Worm (Caenorhabditis elegans) whole organism, young adult: ENCODE measurements around the gene R53.5.

Experiments
- B0336.3 ChIP-seq: fragments of 200-800 bp; sonication (Bioruptor generic); IDR thresholded peaks from 2 replicates; pipeline ENCODE4 v1.3.6; 2022; ENCODE audit warnings: missing genetic modification characterization, missing compliant biosample characterization
- C06A6.2 ChIP-seq: fragments of 200-800 bp; sonication (Bioruptor generic); conservative IDR thresholded peaks from 2 replicates; pipeline ENCODE4 v1.3.6; 2022; ENCODE audit warnings: missing genetic modification characterization, missing compliant biosample characterization
- C17E4.6 ChIP-seq: fragments of 200-800 bp; sonication (Bioruptor generic); IDR thresholded peaks from 2 replicates; pipeline ENCODE4 v1.3.6; 2022; ENCODE audit warnings: missing genetic modification reagents, missing genetic modification characterization, missing compliant biosample characterization
- D2030.7 ChIP-seq: fragments of 200-800 bp; sonication (Bioruptor generic); IDR thresholded peaks from 2 replicates; pipeline ENCODE4 v1.3.6; 2022; ENCODE audit warnings: missing genetic modification reagents, missing genetic modification characterization, missing compliant biosample characterization
- F33H1.4 ChIP-seq: fragments of 200-800 bp; sonication (Bioruptor generic); IDR thresholded peaks from 2 replicates; pipeline ENCODE4 v1.3.6; 2022; ENCODE audit warnings: missing genetic modification reagents, missing genetic modification characterization, missing compliant biosample characterization
- F37B4.10 ChIP-seq: fragments of 200-800 bp; sonication (Bioruptor generic); IDR thresholded peaks from 2 replicates; pipeline ENCODE4 v1.3.6; 2022; ENCODE audit warnings: missing genetic modification characterization, missing compliant biosample characterization
- F49E8.2 ChIP-seq: sonication (generic microtip); optimal IDR thresholded peaks from 3 replicates; lab custom pipeline; 2017; ENCODE audit warnings: missing genetic modification characterization, mild to moderate bottlenecking, missing compliant biosample characterization, antibody characterized with exemption, moderate library complexity; ENCODE audit not compliant: insufficient read depth
- T07F8.4 ChIP-seq: sonication (generic microtip); optimal IDR thresholded peaks from 2 replicates; lab custom pipeline; 2016; ENCODE audit warnings: mild to moderate bottlenecking, missing genetic modification characterization, moderate library complexity, missing compliant biosample characterization
- T26A5.8 ChIP-seq: sonication (generic microtip); optimal IDR thresholded peaks from 2 replicates; lab custom pipeline; 2016; ENCODE audit warnings: missing genetic modification characterization, missing compliant biosample characterization
- Y53G8AR.9 ChIP-seq: fragments of 200-800 bp; sonication (Bioruptor generic); conservative IDR thresholded peaks from 2 replicates; pipeline ENCODE4 v1.3.6; 2022; ENCODE audit warnings: missing genetic modification reagents, missing genetic modification characterization, missing compliant biosample characterization
- Y56A3A.18 ChIP-seq: fragments of 200-800 bp; sonication (Bioruptor generic); IDR thresholded peaks from 2 replicates; pipeline ENCODE4 v1.3.6; 2022; ENCODE audit warnings: missing genetic modification reagents, missing genetic modification characterization, missing compliant biosample characterization
- akir-1 ChIP-seq: fragments of 200-800 bp; sonication (Bioruptor generic); optimal IDR thresholded peaks from 2 replicates; lab custom pipeline; 2018; ENCODE audit warnings: mild to moderate bottlenecking, missing genetic modification characterization, moderate library complexity, missing compliant biosample characterization
- atf-7 ChIP-seq: sonication (generic microtip); optimal IDR thresholded peaks from 2 replicates; lab custom pipeline; 2017; ENCODE audit warnings: mild to moderate bottlenecking, missing genetic modification characterization, missing compliant biosample characterization
- attf-5 ChIP-seq: fragments of 200-800 bp; sonication (Bioruptor generic); optimal IDR thresholded peaks from 2 replicates; lab custom pipeline; 2018; ENCODE audit warnings: mild to moderate bottlenecking, missing genetic modification characterization, missing compliant biosample characterization
- bed-2 ChIP-seq: fragments of 200-800 bp; sonication (Bioruptor generic); IDR thresholded peaks from 2 replicates; pipeline ENCODE4 v1.3.6; 2022; ENCODE audit warnings: missing genetic modification reagents, missing genetic modification characterization, missing compliant biosample characterization
- cebp-1 ChIP-seq, 2 experiments: fragments of 200-800 bp in 1 of 2; sonication (Bioruptor generic) in 1 of 2; sonication (generic microtip) in 1 of 2; IDR thresholded peaks in 1 of 2; optimal IDR thresholded peaks in 1 of 2; 2 replicates each; pipeline versions ENCODE4 v1.3.6 to Lab custom; 2017 to 2022; ENCODE audit warnings: missing compliant biosample characterization in 2 of 2, missing genetic modification characterization in 2 of 2, mild to moderate bottlenecking in 1 of 2, missing genetic modification reagents in 1 of 2, moderate library complexity in 1 of 2
- ceh-58 ChIP-seq: fragments of 200-800 bp; sonication (Bioruptor generic); IDR thresholded peaks from 2 replicates; pipeline ENCODE4 v1.3.6; 2022; ENCODE audit warnings: missing genetic modification characterization, missing compliant biosample characterization
- ceh-79 ChIP-seq: sonication (generic microtip); optimal IDR thresholded peaks from 2 replicates; lab custom pipeline; 2017; ENCODE audit warnings: mild to moderate bottlenecking, missing genetic modification characterization, missing compliant biosample characterization
- ceh-91 ChIP-seq: fragments of 200-800 bp; sonication (Bioruptor generic); IDR thresholded peaks from 2 replicates; pipeline ENCODE4 v1.3.6; 2022; ENCODE audit warnings: missing genetic modification reagents, missing genetic modification characterization, missing compliant biosample characterization
- dpff-1 ChIP-seq: sonication (generic microtip); optimal IDR thresholded peaks from 2 replicates; lab custom pipeline; 2017; ENCODE audit warnings: mild to moderate bottlenecking, missing genetic modification characterization, missing compliant biosample characterization
- ekl-4 ChIP-seq: fragments of 200-800 bp; sonication (Bioruptor generic); IDR thresholded peaks from 2 replicates; pipeline ENCODE4 v1.3.6; 2022; ENCODE audit warnings: missing genetic modification reagents, missing genetic modification characterization, missing compliant biosample characterization
- him-1 ChIP-seq: sonication (generic microtip); optimal IDR thresholded peaks from 2 replicates; lab custom pipeline; 2016; ENCODE audit warnings: missing genotype, missing genetic modification reagents, missing genetic modification characterization, missing compliant biosample characterization
- hlh-26 ChIP-seq: fragments of 200-800 bp; sonication (Bioruptor generic); conservative IDR thresholded peaks from 2 replicates; pipeline ENCODE4 v1.3.6; 2022; ENCODE audit warnings: missing genetic modification reagents, missing genetic modification characterization, missing compliant biosample characterization
- hmg-20 ChIP-seq: fragments of 200-800 bp; sonication (Bioruptor generic); IDR thresholded peaks from 2 replicates; pipeline ENCODE4 v1.3.6; 2022; ENCODE audit warnings: missing genetic modification reagents, missing genetic modification characterization, missing compliant biosample characterization
- lin-26 ChIP-seq: fragments of 200-800 bp; sonication (Bioruptor generic); IDR thresholded peaks from 2 replicates; pipeline ENCODE4 v1.3.6; 2022; ENCODE audit warnings: missing genetic modification reagents, missing genetic modification characterization, missing compliant biosample characterization
- lin-40 ChIP-seq: sonication (generic microtip); optimal IDR thresholded peaks from 2 replicates; lab custom pipeline; 2016; ENCODE audit warnings: missing genetic modification characterization, mild to moderate bottlenecking, missing compliant biosample characterization, missing genotype, missing genetic modification reagents
- mel-28 ChIP-seq: sonication (generic microtip); optimal IDR thresholded peaks from 2 replicates; lab custom pipeline; 2016; ENCODE audit warnings: borderline replicate concordance, mild to moderate bottlenecking, missing genetic modification characterization, missing compliant biosample characterization
- mes-4 ChIP-seq: sonication (generic microtip); optimal IDR thresholded peaks from 2 replicates; lab custom pipeline; 2016; ENCODE audit warnings: missing genotype, missing genetic modification characterization, missing compliant biosample characterization
- nfya-2 ChIP-seq: fragments of 200-800 bp; sonication (Bioruptor generic); IDR thresholded peaks from 2 replicates; pipeline ENCODE4 v1.3.6; 2022; ENCODE audit warnings: missing genetic modification reagents, missing genetic modification characterization, missing compliant biosample characterization
- nfyb-1 ChIP-seq: fragments of 200-800 bp; sonication (Bioruptor generic); IDR thresholded peaks from 2 replicates; pipeline ENCODE4 v1.3.6; 2022; ENCODE audit warnings: missing genetic modification reagents, missing genetic modification characterization, missing compliant biosample characterization
- nhr-120 ChIP-seq: fragments of 200-800 bp; sonication (Bioruptor generic); IDR thresholded peaks from 2 replicates; pipeline ENCODE4 v1.3.6; 2022; ENCODE audit warnings: missing genetic modification characterization, missing compliant biosample characterization
- pbrm-1 ChIP-seq: fragments of 200-800 bp; sonication (Bioruptor generic); IDR thresholded peaks from 2 replicates; pipeline ENCODE4 v1.3.6; 2022; ENCODE audit warnings: missing genetic modification reagents, missing genetic modification characterization, missing compliant biosample characterization
- rec-8 ChIP-seq, 2 experiments: sonication (generic microtip); optimal IDR thresholded peaks; 2 replicates each; lab custom pipeline; 2016; ENCODE audit warnings: mild to moderate bottlenecking in 2 of 2, missing genetic modification characterization in 2 of 2, missing genetic modification reagents in 2 of 2, missing genotype in 2 of 2, missing biosample characterization in 1 of 2, missing compliant biosample characterization in 1 of 2, moderate library complexity in 1 of 2
- repo-1 ChIP-seq: sonication (generic microtip); optimal IDR thresholded peaks from 2 replicates; lab custom pipeline; 2017; ENCODE audit warnings: mild to moderate bottlenecking, missing genetic modification characterization, missing compliant biosample characterization
- rpc-1 ChIP-seq, 2 experiments: fragments of 150-350 bp in 1 of 2; sonication (generic microtip) in 1 of 2; optimal IDR thresholded peaks; 2 replicates each; lab custom pipeline; 2014 to 2018; ENCODE audit warnings: missing biosample characterization in 1 of 2, missing genetic modification characterization in 1 of 2, missing genetic modification reagents in 1 of 2, missing genotype in 1 of 2
- sdz-38 ChIP-seq: sonication (generic microtip); optimal IDR thresholded peaks from 2 replicates; lab custom pipeline; 2016; ENCODE audit warnings: missing genotype, missing genetic modification characterization, missing compliant biosample characterization
- sea-2 ChIP-seq: fragments of 200-800 bp; sonication (Bioruptor generic); IDR thresholded peaks from 2 replicates; pipeline ENCODE4 v1.3.6; 2022; ENCODE audit warnings: missing genetic modification characterization, missing compliant biosample characterization
- snpc-1.1 ChIP-seq: sonication (generic microtip); optimal IDR thresholded peaks from 2 replicates; lab custom pipeline; 2017; ENCODE audit warnings: missing genetic modification characterization, mild to moderate bottlenecking, missing compliant biosample characterization, antibody characterized with exemption, moderate library complexity, missing genotype, missing genetic modification reagents; ENCODE audit not compliant: insufficient read depth
- tlf-1 ChIP-seq: fragments of 200-800 bp; sonication (Bioruptor generic); optimal IDR thresholded peaks from 2 replicates; lab custom pipeline; 2018; ENCODE audit warnings: mild to moderate bottlenecking, missing genetic modification characterization, missing compliant biosample characterization
- unc-62 ChIP-seq: fragments of 150-350 bp; optimal IDR thresholded peaks from 2 replicates; lab custom pipeline; 2014; ENCODE audit warnings: missing biosample characterization, missing genetic modification reagents, missing genetic modification characterization
- xnd-1 ChIP-seq: sonication (generic microtip); optimal IDR thresholded peaks from 2 replicates; lab custom pipeline; 2016; ENCODE audit warnings: missing genotype, missing genetic modification reagents, missing genetic modification characterization, missing compliant biosample characterization
- zfh-2 ChIP-seq: fragments of 200-800 bp; sonication (Bioruptor generic); conservative IDR thresholded peaks from 2 replicates; pipeline ENCODE4 v1.3.6; 2022; ENCODE audit warnings: missing genetic modification reagents, missing genetic modification characterization, missing compliant biosample characterization
- ztf-26 ChIP-seq: sonication (generic microtip); optimal IDR thresholded peaks from 2 replicates; lab custom pipeline; 2017; ENCODE audit warnings: missing genetic modification characterization, missing compliant biosample characterization
- ztf-3 ChIP-seq: fragments of 200-800 bp; sonication (Bioruptor generic); optimal IDR thresholded peaks from 2 replicates; lab custom pipeline; 2018; ENCODE audit warnings: mild to moderate bottlenecking, missing genetic modification characterization, missing compliant biosample characterization

Gene R53.5

DNA sequence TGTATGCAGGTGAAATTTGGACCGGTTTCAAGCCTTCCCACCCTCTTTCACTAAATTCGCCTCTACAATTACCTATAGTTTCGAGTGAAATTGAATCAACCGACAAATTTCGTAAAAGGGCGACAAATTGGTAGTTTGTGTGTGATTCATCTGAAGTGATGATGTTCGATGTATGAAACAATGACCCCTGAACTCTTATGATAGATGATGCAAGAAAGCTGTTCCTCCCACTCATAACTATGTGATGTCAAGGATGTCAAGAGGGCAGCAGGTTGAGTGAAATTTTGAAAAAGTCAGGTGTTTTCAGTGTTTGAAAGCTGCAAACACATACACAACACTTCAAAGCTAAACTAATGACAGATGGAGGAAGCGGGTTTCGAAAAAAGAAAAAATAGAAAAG is 42.2 kb upstream of the R53.5 start:
- TF ChIP-seq cebp-1 (GFP tag; IDR thresholded peaks at IDR 0.05; lab: Robert Waterston, UW) (no peak), cebp-1 (tag; optimal IDR thresholded peaks at IDR 0.05; lab: Kevin White, UChicago) (peak; percentile 5), Y56A3A.18 (0 out of 2 replicates have a peak, but pooled peaks have one; percentile 16), mel-28 (no peak), F37B4.10 (GFP tag; lab: Robert Waterston, UW) (no peak)
- TF ChIP-seq, all 124 proteins: peak for 2

DNA sequence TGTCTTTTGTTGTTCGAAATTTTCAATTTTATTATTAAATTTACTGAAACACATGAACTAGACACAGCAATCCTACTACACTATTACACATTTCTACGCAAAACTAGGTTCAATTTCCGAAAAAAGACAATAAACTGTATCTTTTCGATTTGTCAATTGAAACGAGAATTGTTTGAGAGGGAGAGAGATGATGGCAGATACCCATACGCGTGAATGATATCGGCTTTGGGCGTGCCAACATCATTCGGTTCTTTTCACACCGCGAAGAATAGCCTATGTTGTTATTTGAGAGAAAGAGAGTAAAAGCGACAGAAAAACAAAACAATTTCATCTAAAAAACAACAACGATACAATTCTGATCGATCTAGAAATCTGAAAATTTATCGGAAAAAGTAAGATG is 41.4 kb upstream of the R53.5 start:
- TF ChIP-seq C06A6.2 (GFP tag; lab: Robert Waterston, UW) (no peak), D2030.7 (no peak), T26A5.8 (tag; lab: Kevin White, UChicago) (no peak), akir-1 (GFP tag; lab: Kevin White, UChicago) (no peak), lin-40 (no peak), rpc-1 (optimal IDR thresholded peaks at IDR 0.05; lab: Kevin White, UChicago) (no peak), rpc-1 (tag; optimal IDR thresholded peaks at IDR 0.05; lab: Kevin White, UChicago) (no peak), hmg-20 (no peak), zfh-2 (GFP tag; lab: Robert Waterston, UW) (no peak), unc-62 (GFP tag; lab: Kevin White, UChicago) (no peak), lin-26 (GFP tag; lab: Robert Waterston, UW) (no peak), B0336.3 (no peak), mes-4 (tag; lab: Kevin White, UChicago) (no peak), ceh-79 (tag; lab: Kevin White, UChicago) (no peak), ekl-4 (GFP tag; lab: Robert Waterston, UW) (no peak), xnd-1 (tag; lab: Kevin White, UChicago) (no peak), T07F8.4 (tag; lab: Kevin White, UChicago) (no peak), nhr-120 (GFP tag; lab: Robert Waterston, UW) (no peak)

DNA sequence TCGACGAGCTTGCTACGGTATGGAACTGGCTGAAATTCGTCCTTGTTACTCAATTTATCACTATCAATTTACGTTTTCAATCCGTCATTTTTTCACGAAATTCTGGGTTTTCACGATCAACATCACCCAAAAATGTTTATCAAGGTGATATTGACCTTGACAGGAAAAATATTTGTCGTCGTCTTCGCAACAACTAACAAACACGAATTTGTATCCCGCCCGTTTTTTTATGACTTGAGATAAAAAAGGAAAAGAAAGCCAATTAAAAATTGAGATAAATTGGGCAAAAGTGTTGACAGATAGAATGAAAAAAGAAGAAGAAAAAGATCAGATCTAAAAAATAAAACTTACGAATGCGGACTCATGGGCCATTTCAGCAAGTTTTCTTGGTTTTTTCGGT is 40.6 kb upstream of the R53.5 start:
- TF ChIP-seq snpc-1.1 (tag; lab: Kevin White, UChicago), result no peak
- TF ChIP-seq sea-2 (GFP tag; lab: Robert Waterston, UW), result no peak
- TF ChIP-seq pbrm-1 (GFP tag; lab: Robert Waterston, UW), result no peak
- no peak for TF ChIP-seq ceh-58 (GFP tag; lab: Robert Waterston, UW)
- TF ChIP-seq rec-8 (tag; optimal IDR thresholded peaks at IDR 0.05; lab: Kevin White, UChicago), result no peak
- TF ChIP-seq ztf-26, result no peak
- TF ChIP-seq ceh-91 (GFP tag; lab: Robert Waterston, UW), result no peak
- TF ChIP-seq nfyb-1 (GFP tag; lab: Robert Waterston, UW), result no peak
- no peak for TF ChIP-seq repo-1
- no peak for TF ChIP-seq Y53G8AR.9
- no peak for TF ChIP-seq sdz-38
- TF ChIP-seq C17E4.6 (GFP tag; lab: Robert Waterston, UW), result no peak
- TF ChIP-seq hlh-26 (GFP tag; lab: Robert Waterston, UW), result no peak

DNA sequence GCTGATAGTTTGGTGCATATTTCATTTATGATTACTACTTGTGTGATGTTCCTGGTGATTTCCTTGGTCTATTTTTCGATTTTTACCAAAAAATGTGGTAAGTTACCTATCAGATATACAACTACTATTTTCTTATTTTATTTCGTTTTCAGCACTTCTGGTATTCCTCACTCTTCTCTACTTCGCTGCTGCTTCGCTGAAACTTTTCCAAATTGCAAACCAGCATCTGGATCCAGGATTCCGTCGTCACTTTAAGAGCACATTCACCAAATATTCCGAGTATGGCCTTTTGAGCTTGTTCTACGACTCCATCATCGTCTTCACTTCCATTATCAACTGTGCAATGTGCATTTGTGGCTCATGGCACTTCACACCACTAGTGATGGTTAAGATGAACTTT is 38.3 kb upstream of the R53.5 start:
- TF ChIP-seq ztf-3 (GFP tag; lab: Kevin White, UChicago), result no peak
- TF ChIP-seq F49E8.2 (tag; lab: Kevin White, UChicago), result no peak
- no peak for TF ChIP-seq attf-5 (GFP tag; lab: Kevin White, UChicago)
- no peak for TF ChIP-seq rpc-1 (optimal IDR thresholded peaks at IDR 0.05; lab: Kevin White, UChicago)
- TF ChIP-seq rpc-1 (tag; optimal IDR thresholded peaks at IDR 0.05; lab: Kevin White, UChicago), result no peak
- TF ChIP-seq him-1, result no peak
- no peak for TF ChIP-seq nfya-2 (GFP tag; lab: Robert Waterston, UW)
- TF ChIP-seq F33H1.4 (GFP tag; lab: Robert Waterston, UW), result no peak
- no peak for TF ChIP-seq atf-7
- TF ChIP-seq tlf-1 (GFP tag; lab: Kevin White, UChicago), result no peak
- no peak for TF ChIP-seq dpff-1
- TF ChIP-seq cebp-1 (GFP tag; IDR thresholded peaks at IDR 0.05; lab: Robert Waterston, UW), result no peak
- no peak for TF ChIP-seq cebp-1 (tag; optimal IDR thresholded peaks at IDR 0.05; lab: Kevin White, UChicago)
- TF ChIP-seq bed-2 (GFP tag; lab: Robert Waterston, UW), result no peak
- TF ChIP-seq ceh-79 (tag; lab: Kevin White, UChicago), result no peak
